Worm (Caenorhabditis elegans) whole organism, L1 larva: ENCODE measurements around the gene C06C3.10.
A peak's percentile ranks its signal among the peaks of the same experiment; 100 is the strongest.

Experiments used
- C04F5.9 ChIP-seq: sonication (generic microtip); optimal IDR thresholded peaks from 2 replicates; lab custom pipeline; 2016; ENCODE audit warnings: missing genetic modification characterization, missing compliant biosample characterization
- C16A3.4 ChIP-seq: fragments of 150-350 bp; optimal IDR thresholded peaks from 2 replicates; lab custom pipeline; 2014; ENCODE audit warnings: missing biosample characterization, missing genetic modification characterization
- Y116A8C.19 ChIP-seq: sonication (generic microtip); optimal IDR thresholded peaks from 2 replicates; lab custom pipeline; 2016; ENCODE audit warnings: missing compliant biosample characterization, missing genetic modification characterization, borderline replicate concordance
- aha-1 ChIP-seq: fragments of 150-350 bp; optimal IDR thresholded peaks from 2 replicates; lab custom pipeline; 2014; ENCODE audit warnings: missing biosample characterization, missing genetic modification characterization
- aly-2 ChIP-seq: fragments of 150-350 bp; optimal IDR thresholded peaks from 2 replicates; lab custom pipeline; 2014; ENCODE audit warnings: missing biosample characterization, missing genetic modification characterization
- ama-1 ChIP-seq: fragments of 150-350 bp; optimal IDR thresholded peaks from 2 replicates; lab custom pipeline; 2014
- ceh-63 ChIP-seq: fragments of 200-800 bp; sonication (Bioruptor generic); optimal IDR thresholded peaks from 2 replicates; lab custom pipeline; 2018; ENCODE audit warnings: mild to moderate bottlenecking, missing genetic modification characterization, missing compliant biosample characterization
- ceh-8 ChIP-seq: fragments of 200-800 bp; sonication (Bioruptor generic); optimal IDR thresholded peaks from 2 replicates; lab custom pipeline; 2018; ENCODE audit warnings: mild to moderate bottlenecking, missing genetic modification characterization, moderate library complexity, missing compliant biosample characterization
- ceh-88 ChIP-seq: fragments of 200-800 bp; sonication (Bioruptor generic); IDR thresholded peaks from 2 replicates; pipeline ENCODE4 v1.3.6; 2022; ENCODE audit warnings: missing genetic modification characterization, missing compliant biosample characterization
- efl-3 ChIP-seq: fragments of 200-800 bp; sonication (Bioruptor generic); optimal IDR thresholded peaks from 2 replicates; lab custom pipeline; 2018; ENCODE audit warnings: mild to moderate bottlenecking, missing genetic modification characterization, missing compliant biosample characterization
- egl-13 ChIP-seq: sonication (generic microtip); optimal IDR thresholded peaks from 2 replicates; lab custom pipeline; 2016; ENCODE audit warnings: missing genotype, missing genetic modification reagents, missing genetic modification characterization, missing compliant biosample characterization
- elt-2 ChIP-seq: sonication (generic microtip); optimal IDR thresholded peaks from 2 replicates; lab custom pipeline; 2016; ENCODE audit warnings: missing genetic modification characterization, mild to moderate bottlenecking, inconsistent platforms, missing compliant biosample characterization, missing genetic modification reagents
- fkh-8 ChIP-seq: sonication (generic microtip); optimal IDR thresholded peaks from 2 replicates; lab custom pipeline; 2016; ENCODE audit warnings: mild to moderate bottlenecking, missing genetic modification characterization, missing compliant biosample characterization
- isw-1 ChIP-seq: fragments of 200-800 bp; sonication (Bioruptor generic); IDR thresholded peaks from 2 replicates; pipeline ENCODE4 v1.3.6; 2022; ENCODE audit warnings: missing genetic modification characterization, missing compliant biosample characterization
- lin-14 ChIP-seq: fragments of 200-800 bp; sonication (Bioruptor generic); optimal IDR thresholded peaks from 2 replicates; lab custom pipeline; 2018; ENCODE audit warnings: mild to moderate bottlenecking, missing genetic modification characterization, moderate library complexity, missing compliant biosample characterization
- lin-15B ChIP-seq: fragments of 150-350 bp; sonication (generic microtip); optimal IDR thresholded peaks from 3 replicates; lab custom pipeline; 2014; ENCODE audit warnings: missing biosample characterization, missing genetic modification characterization
- mep-1 ChIP-seq: fragments of 150-350 bp; optimal IDR thresholded peaks from 2 replicates; lab custom pipeline; 2014; ENCODE audit warnings: missing biosample characterization, missing genetic modification characterization
- nhr-28 ChIP-seq: fragments of 150-350 bp; optimal IDR thresholded peaks from 2 replicates; lab custom pipeline; 2014; ENCODE audit warnings: missing biosample characterization, missing genetic modification characterization
- nhr-71 ChIP-seq: sonication (generic microtip); optimal IDR thresholded peaks from 2 replicates; lab custom pipeline; 2016; ENCODE audit warnings: mild to moderate bottlenecking, missing genetic modification characterization, moderate library complexity, missing compliant biosample characterization
- nhr-84 ChIP-seq: sonication (generic microtip); optimal IDR thresholded peaks from 2 replicates; lab custom pipeline; 2017; ENCODE audit warnings: missing biosample characterization, missing genetic modification characterization
- nhr-85 ChIP-seq: sonication (generic microtip); peaks from one replicate; lab custom pipeline; 2016; ENCODE audit warnings: missing genetic modification characterization, inconsistent platforms, missing compliant biosample characterization
- pag-3 ChIP-seq: sonication (generic microtip); optimal IDR thresholded peaks from 2 replicates; lab custom pipeline; 2017; ENCODE audit warnings: missing genetic modification characterization, mild to moderate bottlenecking, missing compliant biosample characterization, antibody characterized with exemption, borderline replicate concordance; ENCODE audit not compliant: insufficient read depth
- rnt-1 ChIP-seq: sonication (generic microtip); optimal IDR thresholded peaks from 2 replicates; lab custom pipeline; 2016; ENCODE audit warnings: mild to moderate bottlenecking, missing genetic modification characterization, moderate library complexity, missing compliant biosample characterization
- skn-1 ChIP-seq: fragments of 150-350 bp; optimal IDR thresholded peaks from 2 replicates; lab custom pipeline; 2014; ENCODE audit warnings: missing biosample characterization, missing genetic modification characterization
- sup-37 ChIP-seq: fragments of 200-800 bp; sonication (Bioruptor generic); optimal IDR thresholded peaks from 2 replicates; lab custom pipeline; 2018; ENCODE audit warnings: mild to moderate bottlenecking, missing genetic modification characterization, missing compliant biosample characterization
- tbx-2 ChIP-seq: sonication (generic microtip); optimal IDR thresholded peaks from 2 replicates; lab custom pipeline; 2016; ENCODE audit warnings: missing genetic modification characterization, missing compliant biosample characterization
- tlp-1 ChIP-seq: fragments of 150-350 bp; optimal IDR thresholded peaks from 2 replicates; lab custom pipeline; 2014; ENCODE audit warnings: missing biosample characterization, missing genetic modification characterization
- unc-130 ChIP-seq: fragments of 150-350 bp; optimal IDR thresholded peaks from 2 replicates; lab custom pipeline; 2017; ENCODE audit warnings: missing biosample characterization, missing genetic modification characterization, inconsistent platforms
- unc-62 ChIP-seq: fragments of 150-350 bp; optimal IDR thresholded peaks from 2 replicates; lab custom pipeline; 2014; ENCODE audit warnings: missing biosample characterization, missing genetic modification reagents, missing genetic modification characterization
- unc-98 ChIP-seq: fragments of 200-800 bp; sonication (Bioruptor generic); IDR thresholded peaks from 2 replicates; pipeline ENCODE4 v1.3.6; 2022; ENCODE audit warnings: missing genetic modification characterization, missing compliant biosample characterization
- zag-1 ChIP-seq: fragments of 150-350 bp; optimal IDR thresholded peaks from 2 replicates; lab custom pipeline; 2014; ENCODE audit warnings: missing biosample characterization, missing genetic modification characterization
- ztf-11 ChIP-seq, 2 experiments: sonication (generic microtip); optimal IDR thresholded peaks; 2 replicates each; lab custom pipeline; 2016 to 2017; ENCODE audit warnings: missing genetic modification characterization in 2 of 2, missing biosample characterization in 1 of 2, missing compliant biosample characterization in 1 of 2
- ztf-4 ChIP-seq: fragments of 150-350 bp; optimal IDR thresholded peaks from 2 replicates; lab custom pipeline; 2014; ENCODE audit warnings: missing biosample characterization, missing genetic modification characterization

Gene C06C3.10

ce11 chrII:9416381-9417276, 39.6 kb upstream of the C06C3.10 start, which contains the start of the genes gss-1 and chch-3 (continued):
- TF ChIP-seq Y116A8C.19 (tag; lab: Kevin White, UChicago) (no peak), fkh-8 (tag; lab: Kevin White, UChicago) (peak; percentile 42), C16A3.4 (tag; lab: Kevin White, UChicago) (peak; percentile 38), zag-1 (tag; lab: Kevin White, UChicago) (no peak), elt-2 (peak; percentile 4), lin-15B (tag; lab: Kevin White, UChicago) (peak; percentile 48), unc-130 (tag; lab: Kevin White, UChicago) (peak; percentile 39), mep-1 (tag; lab: Kevin White, UChicago) (peak; percentile 78), ztf-11 (tag; optimal IDR thresholded peaks at IDR 0.05; lab: Kevin White, UChicago) (no peak), ceh-63 (GFP tag; lab: Kevin White, UChicago) (no peak)

- no peak for TF ChIP-seq ceh-8 (GFP tag; lab: Kevin White, UChicago)
- no peak for TF ChIP-seq nhr-84 (tag; lab: Kevin White, UChicago)
- TF ChIP-seq elt-2: peak; percentile 66
- TF ChIP-seq tlp-1: peak; percentile 10
These were observed 35.1 kb upstream of the C06C3.10 start, which contains the start of gene arrd-3 for ce11 chrII:9412086-9412608. TSS of gene arrd-3 (plus strand) at chrII:9412558.

ce11 chrII:9411497-9411896, 34.4 kb upstream of the C06C3.10 start, which contains the start of gene M176.9:
TSS of gene M176.9 (minus strand) at chrII:9411597.
- TF ChIP-seq ztf-11 (tag; optimal IDR thresholded peaks at IDR 0.05; lab: Kevin White, UChicago) (no peak), mep-1 (tag; lab: Kevin White, UChicago) (no peak), nhr-85 (tag; lab: Kevin White, UChicago) (no peak)
- TF ChIP-seq, all 84 proteins: peak for 0

ce11 chrII:9407469-9407868, 30.4 kb upstream of the C06C3.10 start, which contains the start of gene arrd-2:
TSS of gene arrd-2 (plus strand) at chrII:9407769.
- TF ChIP-seq aha-1 (tag; lab: Kevin White, UChicago) (no peak), C16A3.4 (tag; lab: Kevin White, UChicago) (no peak), tlp-1 (no peak), ztf-4 (tag; lab: Kevin White, UChicago) (no peak), ama-1 (no peak), rnt-1 (tag; lab: Kevin White, UChicago) (no peak), efl-3 (GFP tag; lab: Kevin White, UChicago) (no peak), unc-62 (GFP tag; lab: Kevin White, UChicago) (no peak), aly-2 (tag; lab: Kevin White, UChicago) (no peak), nhr-28 (tag; lab: Kevin White, UChicago) (no peak), sup-37 (GFP tag; lab: Kevin White, UChicago) (no peak)

ce11 chrII:9407020-9407419, 30.0 kb upstream of the C06C3.10 start, which contains the start of gene mpz-6:
TSS of gene mpz-6 (minus strand) at chrII:9407120.
- TF ChIP-seq nhr-71 (tag; lab: Kevin White, UChicago): no peak
- TF ChIP-seq pag-3 (tag; lab: Kevin White, UChicago): no peak
- TF ChIP-seq ceh-8 (GFP tag; lab: Kevin White, UChicago): no peak
- no peak for TF ChIP-seq mep-1 (tag; lab: Kevin White, UChicago)
- no peak for TF ChIP-seq lin-14 (GFP tag; lab: Kevin White, UChicago)
- no peak for TF ChIP-seq aha-1 (tag; lab: Kevin White, UChicago)
- TF ChIP-seq ama-1: no peak
- TF ChIP-seq isw-1 (GFP tag; lab: Robert Waterston, UW): no peak
- TF ChIP-seq tbx-2: no peak
- no peak for TF ChIP-seq ceh-88 (GFP tag; lab: Robert Waterston, UW)
- TF ChIP-seq skn-1 (tag; lab: Kevin White, UChicago): no peak
- TF ChIP-seq ceh-63 (GFP tag; lab: Kevin White, UChicago): no peak
- TF ChIP-seq egl-13 (tag; lab: Kevin White, UChicago): no peak
- TF ChIP-seq unc-98: no peak
- no peak for TF ChIP-seq C04F5.9 (tag; lab: Kevin White, UChicago)
